Worm (Caenorhabditis elegans) whole organism, L1 larva: ENCODE data around the gene svop-1.
A peak's percentile ranks its signal among the peaks of the same experiment; 100 is the strongest.

Source experiments
- C04F5.9 ChIP-seq: sonication (generic microtip); optimal IDR thresholded peaks from 2 replicates; lab custom pipeline; 2016; ENCODE audit warnings: missing genetic modification characterization, missing compliant biosample characterization
- C16A3.4 ChIP-seq: fragments of 150-350 bp; optimal IDR thresholded peaks from 2 replicates; lab custom pipeline; 2014; ENCODE audit warnings: missing biosample characterization, missing genetic modification characterization
- C34B4.2 ChIP-seq: sonication (generic microtip); optimal IDR thresholded peaks from 2 replicates; lab custom pipeline; 2017; ENCODE audit warnings: mild to moderate bottlenecking, missing genetic modification characterization, missing compliant biosample characterization
- F16B12.6 ChIP-seq: fragments of 150-350 bp; optimal IDR thresholded peaks from 2 replicates; lab custom pipeline; 2014; ENCODE audit warnings: missing biosample characterization, missing genetic modification characterization
- aha-1 ChIP-seq: fragments of 150-350 bp; optimal IDR thresholded peaks from 2 replicates; lab custom pipeline; 2014; ENCODE audit warnings: missing biosample characterization, missing genetic modification characterization
- ama-1 ChIP-seq: fragments of 150-350 bp; optimal IDR thresholded peaks from 2 replicates; lab custom pipeline; 2014
- ceh-63 ChIP-seq: fragments of 200-800 bp; sonication (Bioruptor generic); optimal IDR thresholded peaks from 2 replicates; lab custom pipeline; 2018; ENCODE audit warnings: mild to moderate bottlenecking, missing genetic modification characterization, missing compliant biosample characterization
- ceh-8 ChIP-seq: fragments of 200-800 bp; sonication (Bioruptor generic); optimal IDR thresholded peaks from 2 replicates; lab custom pipeline; 2018; ENCODE audit warnings: mild to moderate bottlenecking, missing genetic modification characterization, moderate library complexity, missing compliant biosample characterization
- ceh-82 ChIP-seq, 3 experiments: fragments of 150-350 bp in 1 of 3; sonication (generic microtip) in 2 of 3; optimal IDR thresholded peaks; 2 replicates each; lab custom pipeline; 2014 to 2017; ENCODE audit warnings: missing biosample characterization in 3 of 3, missing genetic modification characterization in 3 of 3
- ceh-88 ChIP-seq: fragments of 200-800 bp; sonication (Bioruptor generic); IDR thresholded peaks from 2 replicates; pipeline ENCODE4 v1.3.6; 2022; ENCODE audit warnings: missing genetic modification characterization, missing compliant biosample characterization
- ces-1 ChIP-seq: fragments of 150-350 bp; optimal IDR thresholded peaks from 2 replicates; lab custom pipeline; 2014; ENCODE audit warnings: missing biosample characterization, missing genetic modification reagents, missing genetic modification characterization
- dpl-1 ChIP-seq, 3 experiments: fragments of 150-350 bp in 2 of 3; sonication (generic microtip) in 1 of 3; optimal IDR thresholded peaks; 2 replicates each; lab custom pipeline; 2014 to 2017; ENCODE audit warnings: missing biosample characterization in 3 of 3, missing genetic modification characterization in 3 of 3, missing genetic modification reagents in 3 of 3
- dsc-1 ChIP-seq: sonication (generic microtip); optimal IDR thresholded peaks from 2 replicates; lab custom pipeline; 2016; ENCODE audit warnings: mild to moderate bottlenecking, missing genetic modification characterization, missing compliant biosample characterization
- efl-1 ChIP-seq, 4 experiments: fragments of 150-350 bp; optimal IDR thresholded peaks in 3 of 4; peaks in 1 of 4; 1 replicate in 1 of 4; 2 replicates in 3 of 4; lab custom pipeline; 2014; ENCODE audit warnings: missing biosample characterization in 2 of 4, missing genetic modification characterization in 2 of 4, missing genetic modification reagents in 2 of 4
- efl-3 ChIP-seq: fragments of 200-800 bp; sonication (Bioruptor generic); optimal IDR thresholded peaks from 2 replicates; lab custom pipeline; 2018; ENCODE audit warnings: mild to moderate bottlenecking, missing genetic modification characterization, missing compliant biosample characterization
- egl-13 ChIP-seq: sonication (generic microtip); optimal IDR thresholded peaks from 2 replicates; lab custom pipeline; 2016; ENCODE audit warnings: missing genotype, missing genetic modification reagents, missing genetic modification characterization, missing compliant biosample characterization
- egl-27 ChIP-seq, 2 experiments: fragments of 150-350 bp in 1 of 2; sonication (generic microtip); optimal IDR thresholded peaks; 3 replicates each; lab custom pipeline; 2017 to 2018; ENCODE audit warnings: missing biosample characterization in 2 of 2, missing genetic modification characterization in 2 of 2, missing genetic modification reagents in 2 of 2
- elt-3 ChIP-seq, 6 experiments: fragments of 150-350 bp in 1 of 6; sonication (generic microtip); optimal IDR thresholded peaks; 2 replicates each; lab custom pipeline; 2017 to 2018; ENCODE audit warnings: missing biosample characterization in 6 of 6, missing genetic modification characterization in 6 of 6, inconsistent platforms in 1 of 6
- fkh-10 ChIP-seq: sonication (generic microtip); optimal IDR thresholded peaks from 2 replicates; lab custom pipeline; 2017; ENCODE audit warnings: missing biosample characterization, missing genetic modification reagents, missing genetic modification characterization
- fkh-8 ChIP-seq: sonication (generic microtip); optimal IDR thresholded peaks from 2 replicates; lab custom pipeline; 2016; ENCODE audit warnings: mild to moderate bottlenecking, missing genetic modification characterization, missing compliant biosample characterization
- hlh-4 ChIP-seq: sonication (generic microtip); optimal IDR thresholded peaks from 2 replicates; lab custom pipeline; 2016; ENCODE audit warnings: mild to moderate bottlenecking, missing genetic modification characterization, missing compliant biosample characterization
- hpl-2 ChIP-seq: fragments of 150-350 bp; optimal IDR thresholded peaks from 2 replicates; lab custom pipeline; 2014; ENCODE audit warnings: missing biosample characterization, missing genetic modification reagents, missing genetic modification characterization
- isw-1 ChIP-seq: fragments of 200-800 bp; sonication (Bioruptor generic); IDR thresholded peaks from 2 replicates; pipeline ENCODE4 v1.3.6; 2022; ENCODE audit warnings: missing genetic modification characterization, missing compliant biosample characterization
- lin-13 ChIP-seq: fragments of 150-350 bp; optimal IDR thresholded peaks from 2 replicates; lab custom pipeline; 2014; ENCODE audit warnings: missing biosample characterization, missing genetic modification reagents, missing genetic modification characterization
- lin-15B ChIP-seq: fragments of 150-350 bp; sonication (generic microtip); optimal IDR thresholded peaks from 3 replicates; lab custom pipeline; 2014; ENCODE audit warnings: missing biosample characterization, missing genetic modification characterization
- lin-35 ChIP-seq, 2 experiments: fragments of 150-350 bp; optimal IDR thresholded peaks; 2 replicates each; lab custom pipeline; 2014; ENCODE audit warnings: missing biosample characterization in 2 of 2, missing genetic modification characterization in 2 of 2, missing genetic modification reagents in 2 of 2
- lir-3 ChIP-seq: sonication (generic microtip); optimal IDR thresholded peaks from 2 replicates; lab custom pipeline; 2016; ENCODE audit warnings: mild to moderate bottlenecking, missing genetic modification characterization, moderate library complexity, missing compliant biosample characterization; ENCODE audit not compliant: poor library complexity
- lsy-2 ChIP-seq, 2 experiments: fragments of 150-350 bp; optimal IDR thresholded peaks; 2 replicates each; lab custom pipeline; 2014; ENCODE audit warnings: missing biosample characterization in 2 of 2, missing genetic modification characterization in 2 of 2
- mab-9 ChIP-seq: fragments of 200-800 bp; sonication (Bioruptor generic); IDR thresholded peaks from 2 replicates; pipeline ENCODE4 v1.3.6; 2022; ENCODE audit warnings: missing genetic modification reagents, missing genetic modification characterization, missing compliant biosample characterization
- mdl-1 ChIP-seq, 2 experiments: fragments of 150-350 bp; optimal IDR thresholded peaks; 2 replicates each; lab custom pipeline; 2014 to 2017; ENCODE audit warnings: missing biosample characterization in 2 of 2, missing genetic modification characterization in 2 of 2, inconsistent platforms in 1 of 2
- nhr-28 ChIP-seq: fragments of 150-350 bp; optimal IDR thresholded peaks from 2 replicates; lab custom pipeline; 2014; ENCODE audit warnings: missing biosample characterization, missing genetic modification characterization
- nhr-47 ChIP-seq: sonication (generic microtip); optimal IDR thresholded peaks from 2 replicates; lab custom pipeline; 2016; ENCODE audit warnings: mild to moderate bottlenecking, missing genetic modification characterization, moderate library complexity, missing compliant biosample characterization
- nhr-76 ChIP-seq: sonication (generic microtip); optimal IDR thresholded peaks from 2 replicates; lab custom pipeline; 2017; ENCODE audit warnings: missing biosample characterization, missing genetic modification characterization
- nhr-77 ChIP-seq: fragments of 150-350 bp; optimal IDR thresholded peaks from 2 replicates; lab custom pipeline; 2014; ENCODE audit warnings: missing biosample characterization, missing genetic modification characterization
- nhr-85 ChIP-seq: sonication (generic microtip); peaks from one replicate; lab custom pipeline; 2016; ENCODE audit warnings: missing genetic modification characterization, inconsistent platforms, missing compliant biosample characterization
- nhr-90 ChIP-seq: sonication (generic microtip); optimal IDR thresholded peaks from 2 replicates; lab custom pipeline; 2016; ENCODE audit warnings: mild to moderate bottlenecking, missing genetic modification characterization, missing compliant biosample characterization; ENCODE audit not compliant: poor library complexity
- pag-3 ChIP-seq: sonication (generic microtip); optimal IDR thresholded peaks from 2 replicates; lab custom pipeline; 2017; ENCODE audit warnings: missing genetic modification characterization, mild to moderate bottlenecking, missing compliant biosample characterization, antibody characterized with exemption, borderline replicate concordance; ENCODE audit not compliant: insufficient read depth
- pax-3 ChIP-seq: fragments of 200-800 bp; sonication (Bioruptor generic); optimal IDR thresholded peaks from 2 replicates; lab custom pipeline; 2018; ENCODE audit warnings: mild to moderate bottlenecking, missing genetic modification characterization, moderate library complexity, missing compliant biosample characterization
- pqm-1 ChIP-seq: sonication (generic microtip); optimal IDR thresholded peaks from 3 replicates; lab custom pipeline; 2017; ENCODE audit warnings: missing biosample characterization, missing genetic modification characterization
- rnt-1 ChIP-seq: sonication (generic microtip); optimal IDR thresholded peaks from 2 replicates; lab custom pipeline; 2016; ENCODE audit warnings: mild to moderate bottlenecking, missing genetic modification characterization, moderate library complexity, missing compliant biosample characterization
- snpc-4 ChIP-seq: fragments of 150-350 bp; optimal IDR thresholded peaks from 2 replicates; lab custom pipeline; 2014; ENCODE audit warnings: missing biosample characterization, missing genetic modification characterization
- sox-4 ChIP-seq: sonication (generic microtip); optimal IDR thresholded peaks from 2 replicates; lab custom pipeline; 2016; ENCODE audit warnings: missing genetic modification characterization, missing compliant biosample characterization
- sptf-1 ChIP-seq: fragments of 150-350 bp; optimal IDR thresholded peaks from 2 replicates; lab custom pipeline; 2014; ENCODE audit warnings: missing biosample characterization, missing genetic modification characterization
- sup-37 ChIP-seq: fragments of 200-800 bp; sonication (Bioruptor generic); optimal IDR thresholded peaks from 2 replicates; lab custom pipeline; 2018; ENCODE audit warnings: mild to moderate bottlenecking, missing genetic modification characterization, missing compliant biosample characterization
- swsn-7 ChIP-seq: sonication (generic microtip); optimal IDR thresholded peaks from 2 replicates; lab custom pipeline; 2016; ENCODE audit warnings: missing genetic modification characterization, missing compliant biosample characterization
- tlp-1 ChIP-seq: fragments of 150-350 bp; optimal IDR thresholded peaks from 2 replicates; lab custom pipeline; 2014; ENCODE audit warnings: missing biosample characterization, missing genetic modification characterization
- unc-86 ChIP-seq: sonication (generic microtip); optimal IDR thresholded peaks from 2 replicates; lab custom pipeline; 2016; ENCODE audit warnings: missing genetic modification characterization, missing compliant biosample characterization
- unc-98 ChIP-seq: fragments of 200-800 bp; sonication (Bioruptor generic); IDR thresholded peaks from 2 replicates; pipeline ENCODE4 v1.3.6; 2022; ENCODE audit warnings: missing genetic modification characterization, missing compliant biosample characterization
- vab-15 ChIP-seq: sonication (generic microtip); optimal IDR thresholded peaks from 2 replicates; lab custom pipeline; 2017; ENCODE audit warnings: missing genotype, mild to moderate bottlenecking, missing genetic modification characterization, missing compliant biosample characterization
- xbp-1 ChIP-seq: sonication (generic microtip); optimal IDR thresholded peaks from 2 replicates; lab custom pipeline; 2016; ENCODE audit warnings: missing genetic modification characterization, missing compliant biosample characterization
- zag-1 ChIP-seq: fragments of 150-350 bp; optimal IDR thresholded peaks from 2 replicates; lab custom pipeline; 2014; ENCODE audit warnings: missing biosample characterization, missing genetic modification characterization
- zip-4 ChIP-seq: fragments of 200-800 bp; sonication (Bioruptor generic); optimal IDR thresholded peaks from 2 replicates; lab custom pipeline; 2018; ENCODE audit warnings: mild to moderate bottlenecking, missing genetic modification characterization, moderate library complexity, missing compliant biosample characterization
- ztf-4 ChIP-seq: fragments of 150-350 bp; optimal IDR thresholded peaks from 2 replicates; lab custom pipeline; 2014; ENCODE audit warnings: missing biosample characterization, missing genetic modification characterization

Gene svop-1

ce11 chrIII:8847722-8848121 is 37.6 kb downstream of the svop-1 start (continued):
- TF ChIP-seq lsy-2 (tag; optimal IDR thresholded peaks at IDR 0.05; lab: Kevin White, UChicago) (peak; percentile 66 to 74), pqm-1 (tag; lab: Kevin White, UChicago) (no peak), nhr-47 (tag; lab: Kevin White, UChicago) (peak; percentile 63), aha-1 (tag; lab: Kevin White, UChicago) (no peak), ceh-63 (no peak), tlp-1 (no peak), fkh-10 (GFP tag; lab: Kevin White, UChicago) (no peak), pax-3 (tag; lab: Kevin White, UChicago) (no peak), egl-13 (tag; lab: Kevin White, UChicago) (peak; percentile 29), F16B12.6 (peak; percentile 18), lir-3 (tag; lab: Kevin White, UChicago) (peak; percentile 44), nhr-85 (tag; lab: Kevin White, UChicago) (peak; percentile 70), vab-15 (peak; percentile 0), C16A3.4 (tag; lab: Kevin White, UChicago) (peak; percentile 66), efl-3 (GFP tag; lab: Kevin White, UChicago) (no peak), nhr-28 (tag; lab: Kevin White, UChicago) (no peak), C04F5.9 (tag; lab: Kevin White, UChicago) (peak; percentile 26), ceh-82 (tag; optimal IDR thresholded peaks at IDR 0.05; lab: Kevin White, UChicago) (peak; percentile 15 to 43 (median 17)), nhr-76 (tag; lab: Kevin White, UChicago) (no peak), pag-3 (tag; lab: Kevin White, UChicago) (no peak), ceh-88 (GFP tag; lab: Robert Waterston, UW) (no peak), unc-98 (no peak), elt-3 (tag; optimal IDR thresholded peaks at IDR 0.05; lab: Kevin White, UChicago) (peak in 1 of 6 experiments; percentile 45), zip-4 (no peak), nhr-77 (tag; lab: Kevin White, UChicago) (no peak), efl-1 (optimal IDR thresholded peaks at IDR 0.05; lab: Kevin White, UChicago) (peak; percentile 75 to 76), efl-1 (GFP tag; optimal IDR thresholded peaks at IDR 0.05 in 1 of 2; lab: Kevin White, UChicago) (peak; percentile 75 to 96), nhr-90 (peak; percentile 52), snpc-4 (no peak), dpl-1 (GFP tag; optimal IDR thresholded peaks at IDR 0.05; lab: Kevin White, UChicago) (peak; percentile 67 to 80 (median 72)), ztf-4 (tag; lab: Kevin White, UChicago) (no peak), swsn-7 (tag; lab: Kevin White, UChicago) (peak; percentile 52), C34B4.2 (tag; lab: Kevin White, UChicago) (no peak), fkh-8 (tag; lab: Kevin White, UChicago) (peak; percentile 1), hpl-2 (GFP tag; lab: Kevin White, UChicago) (no peak), ceh-8 (GFP tag; lab: Kevin White, UChicago) (no peak), egl-27 (tag; optimal IDR thresholded peaks at IDR 0.05; lab: Kevin White, UChicago) (no peak), sptf-1 (tag; lab: Kevin White, UChicago) (no peak), hlh-4 (tag; lab: Kevin White, UChicago) (no peak), lin-13 (GFP tag; lab: Kevin White, UChicago) (no peak), unc-86 (tag; lab: Kevin White, UChicago) (peak; percentile 4), ama-1 (lab: Kevin White, UChicago) (no peak), sup-37 (GFP tag; lab: Kevin White, UChicago) (no peak), mdl-1 (tag; optimal IDR thresholded peaks at IDR 0.05; lab: Kevin White, UChicago) (peak in 1 of 2 experiments; percentile 15), xbp-1 (tag; lab: Kevin White, UChicago) (peak; percentile 48), rnt-1 (tag; lab: Kevin White, UChicago) (peak; percentile 70), sox-4 (tag; lab: Kevin White, UChicago) (no peak), mab-9 (GFP tag; lab: Robert Waterston, UW) (no peak), lin-35 (GFP tag; optimal IDR thresholded peaks at IDR 0.05; lab: Kevin White, UChicago) (peak; percentile 66 to 79), isw-1 (GFP tag; lab: Robert Waterston, UW) (peak; percentile 2; the same call in 1 of the 2 replicates), lin-15B (tag; lab: Kevin White, UChicago) (peak; percentile 63), ces-1 (GFP tag; lab: Kevin White, UChicago) (no peak), zag-1 (tag; lab: Kevin White, UChicago) (no peak), dsc-1 (tag; lab: Kevin White, UChicago) (no peak)
